Fruit fly (Drosophila melanogaster): Measurements from ENCODE around the gene Wdr92.

Wdr92 gene

dm6 chr3L:17887393-17887792 lies 20.6 kb upstream of the Wdr92 start, which contains the start of gene CG7402:
Gene CG7402, plus strand, starts transcription at chr3L:17887705.
- TF ChIP-seq CG6854 (GFP tag; optimal IDR thresholded peaks at IDR 0.05), result no peak
- no peak for TF ChIP-seq Ets21C (GFP tag; optimal IDR thresholded peaks at IDR 0.05)
- no peak for TF ChIP-seq Gug (GFP tag; IDR thresholded peaks at IDR 0.05)
- TF ChIP-seq achi (GFP tag; optimal IDR thresholded peaks at IDR 0.05), result no peak
- no peak for TF ChIP-seq CG6792 (GFP tag; optimal IDR thresholded peaks at IDR 0.05)
- TF ChIP-seq Lpt (GFP tag; optimal IDR thresholded peaks at IDR 0.05), result no peak
- no peak for TF ChIP-seq CG34406 (GFP tag; optimal IDR thresholded peaks at IDR 0.05)
- no peak for TF ChIP-seq topi (GFP tag; optimal IDR thresholded peaks at IDR 0.05)
- no peak for TF ChIP-seq fd85E (GFP tag; optimal IDR thresholded peaks at IDR 0.05)
- no peak for TF ChIP-seq CG3919 (GFP tag; optimal IDR thresholded peaks at IDR 0.05)
- TF ChIP-seq dsx (GFP tag; optimal IDR thresholded peaks at IDR 0.05; ENCODE audit: poor library complexity, severe bottlenecking), result no peak
- no peak for TF ChIP-seq net (GFP tag; optimal IDR thresholded peaks at IDR 0.05)
- TF ChIP-seq Hr4 (GFP tag; optimal IDR thresholded peaks at IDR 0.05), result no peak
- no peak for TF ChIP-seq CG10631 (GFP tag; optimal IDR thresholded peaks at IDR 0.05)

- no peak for TF ChIP-seq OdsH (GFP tag; optimal IDR thresholded peaks at IDR 0.05)
- no peak for TF ChIP-seq acj6 (GFP tag; optimal IDR thresholded peaks at IDR 0.05)
- TF ChIP-seq CG8319 (GFP tag; optimal IDR thresholded peaks at IDR 0.05), result no peak
- no peak for TF ChIP-seq CG4318 (GFP tag; optimal IDR thresholded peaks at IDR 0.05)
- no peak for TF ChIP-seq CG6854 (GFP tag; optimal IDR thresholded peaks at IDR 0.05)
- TF ChIP-seq CG32006 (GFP tag; optimal IDR thresholded peaks at IDR 0.05), result no peak
- TF ChIP-seq Eip78C (GFP tag), result no peak
- TF ChIP-seq CG15336 (GFP tag; IDR thresholded peaks at IDR 0.05), result no peak
- TF ChIP-seq CG6276 (GFP tag; optimal IDR thresholded peaks at IDR 0.05), result no peak
- no peak for TF ChIP-seq svp (GFP tag)
- TF ChIP-seq lz (GFP tag; optimal IDR thresholded peaks at IDR 0.05), result no peak
- no peak for TF ChIP-seq Gug (GFP tag; IDR thresholded peaks at IDR 0.05)
- no peak for TF ChIP-seq Eip93F (GFP tag; optimal IDR thresholded peaks at IDR 0.05)
These were observed 14.3 kb upstream of the Wdr92 start for dm6 chr3L:17893660-17894059.

- TF ChIP-seq lz (GFP tag; optimal IDR thresholded peaks at IDR 0.05) (no peak), CG9139 (GFP tag; optimal IDR thresholded peaks at IDR 0.05) (peak; percentile 37), Hr39 (GFP tag; optimal IDR thresholded peaks at IDR 0.05) (no peak), CG32006 (GFP tag; optimal IDR thresholded peaks at IDR 0.05) (no peak), dac (GFP tag; optimal IDR thresholded peaks at IDR 0.05) (no peak), CG6276 (GFP tag; optimal IDR thresholded peaks at IDR 0.05) (peak; percentile 10), Gug (GFP tag; IDR thresholded peaks at IDR 0.05) (no peak), Lpt (GFP tag; optimal IDR thresholded peaks at IDR 0.05) (peak; percentile 19), CG34406 (GFP tag; optimal IDR thresholded peaks at IDR 0.05) (no peak), dsx (GFP tag; optimal IDR thresholded peaks at IDR 0.05; ENCODE audit: poor library complexity, severe bottlenecking) (peak; percentile 40), ss (GFP tag; optimal IDR thresholded peaks at IDR 0.05) (peak in 1 of 2 experiments; percentile 25), CG3919 (GFP tag; optimal IDR thresholded peaks at IDR 0.05) (no peak), OdsH (GFP tag; optimal IDR thresholded peaks at IDR 0.05) (no peak), CG4318 (GFP tag; optimal IDR thresholded peaks at IDR 0.05) (no peak), CG8632 (GFP tag; optimal IDR thresholded peaks at IDR 0.05) (no peak), CG6163 (GFP tag; IDR thresholded peaks at IDR 0.05) (0 out of 3 replicates have a peak, but pooled peaks have one; percentile 38), CG15336 (GFP tag; IDR thresholded peaks at IDR 0.05) (peak; percentile 19; the same call in 1 of the 2 replicates), Sox14 (GFP tag; optimal IDR thresholded peaks at IDR 0.05) (no peak), fkh (GFP tag; optimal IDR thresholded peaks at IDR 0.05) (peak; percentile 88), Eip78C (GFP tag) (peak; percentile 45), Smox (GFP tag; optimal IDR thresholded peaks at IDR 0.05) (no peak), Sox15 (GFP tag; optimal IDR thresholded peaks at IDR 0.05) (no peak), CG16779 (tag; optimal IDR thresholded peaks at IDR 0.05) (no peak), CG3032 (tag; optimal IDR thresholded peaks at IDR 0.05) (no peak)
These were observed 12.1 kb upstream of the Wdr92 start, which contains the start of gene Tsp74F for dm6 chr3L:17895815-17896275. Gene Tsp74F, minus strand, starts transcription at chr3L:17895862.

Data from whole organism, prepupa.